Fruit fly (Drosophila melanogaster): Measurements from ENCODE around the gene CG34148.

The CG34148 gene

dm6 chr3R:21838505-21838956 lies 40.0 kb downstream of the CG34148 start (continued):
- TF ChIP-seq achi (GFP tag; optimal IDR thresholded peaks at IDR 0.05) (peak; percentile 87), CG8632 (GFP tag; optimal IDR thresholded peaks at IDR 0.05) (peak; percentile 86), cyc (GFP tag; optimal IDR thresholded peaks at IDR 0.05) (peak; percentile 82), Smox (GFP tag; optimal IDR thresholded peaks at IDR 0.05) (peak; percentile 89), fd59A (GFP tag; optimal IDR thresholded peaks at IDR 0.05) (peak; percentile 96), Sox14 (GFP tag; optimal IDR thresholded peaks at IDR 0.05) (peak; percentile 95), topi (GFP tag; optimal IDR thresholded peaks at IDR 0.05) (peak; percentile 90), CG34406 (GFP tag; optimal IDR thresholded peaks at IDR 0.05) (peak; percentile 84), CG1621 (tag; optimal IDR thresholded peaks at IDR 0.05) (peak; percentile 78), CG6808 (GFP tag; optimal IDR thresholded peaks at IDR 0.05) (peak; percentile 89), CG4318 (GFP tag; optimal IDR thresholded peaks at IDR 0.05) (peak; percentile 89), Eip78C (GFP tag) (peak; percentile 99), eg (GFP tag; IDR thresholded peaks at IDR 0.05) (peak; percentile 73; the same call in 2 of the 3 replicates), CG9139 (GFP tag; optimal IDR thresholded peaks at IDR 0.05) (peak; percentile 80), CG10631 (GFP tag; optimal IDR thresholded peaks at IDR 0.05) (peak; percentile 88)

dm6 chr3R:21837069-21837977 lies 41.2 kb downstream of the CG34148 start:
- 0 out of 2 replicates have a peak, but pooled peaks have one; percentile 14 for TF ChIP-seq CG15336 (GFP tag; IDR thresholded peaks at IDR 0.05)
- no peak for TF ChIP-seq CG6792 (GFP tag; optimal IDR thresholded peaks at IDR 0.05)
- peak; percentile 40 for TF ChIP-seq dsx (GFP tag; optimal IDR thresholded peaks at IDR 0.05; ENCODE audit: poor library complexity, severe bottlenecking)
- peak; percentile 28; the same call in 2 of the 3 replicates for TF ChIP-seq CG8119 (GFP tag; IDR thresholded peaks at IDR 0.05)
- TF ChIP-seq CG16779 (tag; optimal IDR thresholded peaks at IDR 0.05): peak; percentile 68
- TF ChIP-seq dac (GFP tag; optimal IDR thresholded peaks at IDR 0.05): no peak
- TF ChIP-seq lz (GFP tag; optimal IDR thresholded peaks at IDR 0.05): peak; percentile 49
- peak; percentile 57 for TF ChIP-seq CG10631 (GFP tag; optimal IDR thresholded peaks at IDR 0.05)
- TF ChIP-seq esn (GFP tag; optimal IDR thresholded peaks at IDR 0.05): peak; percentile 49
- peak; percentile 5 for TF ChIP-seq vri (GFP tag; optimal IDR thresholded peaks at IDR 0.05)
- peak; percentile 31 to 85 for TF ChIP-seq ss (GFP tag; optimal IDR thresholded peaks at IDR 0.05)
- TF ChIP-seq Gug (GFP tag; IDR thresholded peaks at IDR 0.05): peak; percentile 67
- TF ChIP-seq svp (GFP tag): peak; percentile 69
- peak; percentile 8; the same call in 1 of the 2 replicates for TF ChIP-seq CG11294 (GFP tag; IDR thresholded peaks at IDR 0.05)
- peak; percentile 72 for TF ChIP-seq CG6808 (GFP tag; optimal IDR thresholded peaks at IDR 0.05)
- TF ChIP-seq topi (GFP tag; optimal IDR thresholded peaks at IDR 0.05): peak; percentile 67
- peak; percentile 78 for TF ChIP-seq Eip75B (GFP tag; optimal IDR thresholded peaks at IDR 0.05)
- peak; percentile 4 for TF ChIP-seq Ets96B (tag; optimal IDR thresholded peaks at IDR 0.05)
- peak; percentile 80 for TF ChIP-seq CG10669 (GFP tag; optimal IDR thresholded peaks at IDR 0.05)
- TF ChIP-seq CG11762 (GFP tag; optimal IDR thresholded peaks at IDR 0.05; ENCODE audit: insufficient read depth): peak; percentile 63
- peak; percentile 67 for TF ChIP-seq Lpt (GFP tag; optimal IDR thresholded peaks at IDR 0.05)
- TF ChIP-seq acj6 (GFP tag; optimal IDR thresholded peaks at IDR 0.05): no peak
- peak; percentile 65 for TF ChIP-seq CG3032 (tag; optimal IDR thresholded peaks at IDR 0.05)
- TF ChIP-seq CG1621 (tag; optimal IDR thresholded peaks at IDR 0.05): no peak
- TF ChIP-seq Eip93F (GFP tag; optimal IDR thresholded peaks at IDR 0.05): no peak
- no peak for TF ChIP-seq Smox (GFP tag; optimal IDR thresholded peaks at IDR 0.05)
- TF ChIP-seq Ets21C (GFP tag; optimal IDR thresholded peaks at IDR 0.05): no peak
- TF ChIP-seq Met (GFP tag; optimal IDR thresholded peaks at IDR 0.05): no peak
- peak; percentile 47 for TF ChIP-seq Eip78C (GFP tag)
- TF ChIP-seq CG7368 (GFP tag; optimal IDR thresholded peaks at IDR 0.05): peak; percentile 75
- no peak for TF ChIP-seq Hr4 (GFP tag; optimal IDR thresholded peaks at IDR 0.05)
- TF ChIP-seq CG6854 (GFP tag; optimal IDR thresholded peaks at IDR 0.05): peak; percentile 59
- peak; percentile 5 for TF ChIP-seq Blimp-1 (GFP tag; optimal IDR thresholded peaks at IDR 0.05)
- peak; percentile 84 for TF ChIP-seq eg (GFP tag; IDR thresholded peaks at IDR 0.05)
- TF ChIP-seq CG11902 (GFP tag; optimal IDR thresholded peaks at IDR 0.05): peak; percentile 29
- no peak for TF ChIP-seq Hr38 (GFP tag; optimal IDR thresholded peaks at IDR 0.05)
- peak; percentile 72 for TF ChIP-seq cyc (GFP tag; optimal IDR thresholded peaks at IDR 0.05)
- peak; percentile 82 for TF ChIP-seq CG3919 (GFP tag; optimal IDR thresholded peaks at IDR 0.05)
- peak; percentile 74 for TF ChIP-seq CG8319 (GFP tag; optimal IDR thresholded peaks at IDR 0.05)
- TF ChIP-seq CG6163 (GFP tag; IDR thresholded peaks at IDR 0.05): peak; percentile 91
